Fruit fly (Drosophila melanogaster): ENCODE data around the gene CG9519.

Gene CG9519

dm6 chrX:14846116-14846614, 10.0 kb downstream of the CG9519 start (continued):
- TF ChIP-seq CG7556 (GFP tag; optimal IDR thresholded peaks at IDR 0.05): peak; percentile 8
- peak; percentile 69 for TF ChIP-seq CG12769 (tag; optimal IDR thresholded peaks at IDR 0.05)
- peak; percentile 14 for TF ChIP-seq grau (tag; optimal IDR thresholded peaks at IDR 0.05)
- TF ChIP-seq CG8388 (GFP tag; optimal IDR thresholded peaks at IDR 0.05): peak; percentile 26
- TF ChIP-seq CG2678 (tag; optimal IDR thresholded peaks at IDR 0.05): peak; percentile 53
- peak; percentile 41 for TF ChIP-seq CG11504 (tag; optimal IDR thresholded peaks at IDR 0.05)
- no peak for TF ChIP-seq CG13123 (GFP tag; optimal IDR thresholded peaks at IDR 0.05)
- peak; percentile 21 for TF ChIP-seq Xbp1 (GFP tag; optimal IDR thresholded peaks at IDR 0.05)
- TF ChIP-seq Sox100B (GFP tag; optimal IDR thresholded peaks at IDR 0.05): peak; percentile 18
- peak; percentile 38 for TF ChIP-seq CG13424 (tag; optimal IDR thresholded peaks at IDR 0.05)
- peak in 1 of 2 experiments; percentile 59 for TF ChIP-seq bsh (GFP tag; optimal IDR thresholded peaks at IDR 0.05)
- TF ChIP-seq Oli (tag; optimal IDR thresholded peaks at IDR 0.05): peak; percentile 13
- TF ChIP-seq CG1233 (GFP tag; optimal IDR thresholded peaks at IDR 0.05): no peak
- TF ChIP-seq fd3F (GFP tag; optimal IDR thresholded peaks at IDR 0.05): no peak
- peak; percentile 10 for TF ChIP-seq CoRest (tag; optimal IDR thresholded peaks at IDR 0.05)
- peak; percentile 51 for TF ChIP-seq CG14710 (tag; optimal IDR thresholded peaks at IDR 0.05)
- peak; percentile 45 for TF ChIP-seq kni (GFP tag; optimal IDR thresholded peaks at IDR 0.05)
- TF ChIP-seq PHDP (tag; optimal IDR thresholded peaks at IDR 0.05): peak; percentile 31
- no peak for TF ChIP-seq trem (tag; optimal IDR thresholded peaks at IDR 0.05)
- TF ChIP-seq gsb-n (tag; optimal IDR thresholded peaks at IDR 0.05): peak; percentile 72
- TF ChIP-seq sug (tag; optimal IDR thresholded peaks at IDR 0.05): no peak
- TF ChIP-seq CG12104 (GFP tag; optimal IDR thresholded peaks at IDR 0.05): no peak
- TF ChIP-seq unc-4 (GFP tag; IDR thresholded peaks at IDR 0.05; ENCODE audit: partially characterized antibody): no peak
- no peak for TF ChIP-seq CG5245 (GFP tag; optimal IDR thresholded peaks at IDR 0.05)
- TF ChIP-seq fd96Cb (tag; optimal IDR thresholded peaks at IDR 0.05): peak; percentile 13
- no peak for TF ChIP-seq ERR (GFP tag; optimal IDR thresholded peaks at IDR 0.05)
- no peak for TF ChIP-seq Dip3 (GFP tag; optimal IDR thresholded peaks at IDR 0.05)
- peak; percentile 38; the same call in 1 of the 2 replicates for TF ChIP-seq CG31441 (GFP tag; IDR thresholded peaks at IDR 0.05)
- TF ChIP-seq CG1602 (GFP tag; optimal IDR thresholded peaks at IDR 0.05): no peak
- TF ChIP-seq CG4617 (GFP tag; optimal IDR thresholded peaks at IDR 0.05; ENCODE audit: borderline replicate concordance): no peak
- no peak for TF ChIP-seq hth (optimal IDR thresholded peaks at IDR 0.05)
- no peak for TF ChIP-seq CG6254 (GFP tag; optimal IDR thresholded peaks at IDR 0.05)
- TF ChIP-seq CG32772 (GFP tag; IDR thresholded peaks at IDR 0.05): no peak
- no peak for TF ChIP-seq Mad (GFP tag; optimal IDR thresholded peaks at IDR 0.05)
- no peak for TF ChIP-seq GATAe (GFP tag; conservative IDR thresholded peaks at IDR 0.05)
- no peak for TF ChIP-seq Adf1 (GFP tag; IDR thresholded peaks at IDR 0.05)
- TF ChIP-seq Elba2 (GFP tag; optimal IDR thresholded peaks at IDR 0.05): no peak
- no peak for TF ChIP-seq stc (GFP tag; IDR thresholded peaks at IDR 0.05)
- no peak for TF ChIP-seq toy (GFP tag; IDR thresholded peaks at IDR 0.05)
- peak; percentile 6 for TF ChIP-seq Ssrp (tag; optimal IDR thresholded peaks at IDR 0.05)
- TF ChIP-seq Hsf (GFP tag; optimal IDR thresholded peaks at IDR 0.05): no peak
- peak; percentile 49 for TF ChIP-seq dmrt11E (tag; optimal IDR thresholded peaks at IDR 0.05)
- no peak for TF ChIP-seq CG11695 (GFP tag; IDR thresholded peaks at IDR 0.05)
- no peak for TF ChIP-seq Nf-YB (GFP tag; optimal IDR thresholded peaks at IDR 0.05)
- no peak for TF ChIP-seq ab (GFP tag; optimal IDR thresholded peaks at IDR 0.05)
- TF ChIP-seq trh (GFP tag; optimal IDR thresholded peaks at IDR 0.05): no peak
- no peak for TF ChIP-seq E2f1 (GFP tag; IDR thresholded peaks at IDR 0.05)
- TF ChIP-seq Mrtf (GFP tag; IDR thresholded peaks at IDR 0.05): no peak
- TF ChIP-seq Blimp-1 (GFP tag; optimal IDR thresholded peaks at IDR 0.05): peak; percentile 54
- TF ChIP-seq CG12391 (tag; optimal IDR thresholded peaks at IDR 0.05): peak; percentile 32

All from whole organism, embryonic.